Worm (Caenorhabditis elegans): ENCODE results near the gene F44E2.7.

ce11 chrIII:8800796-8801083, 47.5 kb downstream of the F44E2.7 start:
- TF ChIP-seq ztf-1 (GFP tag; conservative IDR thresholded peaks at IDR 0.05) = no peak
- TF ChIP-seq skn-1 (tag; optimal IDR thresholded peaks at IDR 0.05) = no peak
- TF ChIP-seq ztf-11 (tag; optimal IDR thresholded peaks at IDR 0.05) = no peak
- TF ChIP-seq mbf-1 (tag; optimal IDR thresholded peaks at IDR 0.05) = no peak
- no peak for TF ChIP-seq ceh-16 (tag; optimal IDR thresholded peaks at IDR 0.05)
- TF ChIP-seq lin-11 (tag; optimal IDR thresholded peaks at IDR 0.05) = no peak
- no peak for TF ChIP-seq unc-39 (tag; optimal IDR thresholded peaks at IDR 0.05)
- TF ChIP-seq lin-39 (tag; optimal IDR thresholded peaks at IDR 0.05) = no peak
- no peak for TF ChIP-seq ceh-82 (tag; optimal IDR thresholded peaks at IDR 0.05)
- no peak for TF ChIP-seq snpc-4 (tag; optimal IDR thresholded peaks at IDR 0.05)

Measured in whole organism, L2 larva.